Worm (Caenorhabditis elegans): ENCODE results near the gene srx-113.

DNA sequence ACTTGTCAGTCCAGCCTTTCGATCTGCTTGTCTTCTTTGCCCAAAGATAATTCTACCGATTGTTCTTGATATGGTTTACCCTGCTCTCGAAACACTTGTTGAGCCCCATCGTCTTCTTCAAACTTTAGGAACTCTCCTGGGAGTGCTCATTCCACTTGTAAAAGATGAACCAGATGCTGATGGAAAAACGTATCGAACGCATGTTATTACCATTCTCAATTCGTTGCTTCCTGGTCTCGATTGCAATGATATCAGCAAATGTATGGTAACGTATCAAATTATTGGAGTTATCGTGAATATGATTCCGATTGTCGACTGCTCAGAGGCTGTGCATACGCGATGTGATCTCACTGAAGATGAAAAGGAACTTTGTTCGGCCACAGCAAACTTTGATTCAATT, 30.1 kb downstream of the srx-113 start:
- no peak for TF ChIP-seq nhr-12 (tag; optimal IDR thresholded peaks at IDR 0.05)
- TF ChIP-seq nhr-237 (tag; optimal IDR thresholded peaks at IDR 0.05), result no peak
- TF ChIP-seq lin-13 (GFP tag; optimal IDR thresholded peaks at IDR 0.05), result no peak
- no peak for TF ChIP-seq Y55F3AM.14 (GFP tag; optimal IDR thresholded peaks at IDR 0.05)
- TF ChIP-seq ceh-16 (tag; optimal IDR thresholded peaks at IDR 0.05), result no peak
- no peak for TF ChIP-seq snpc-4 (tag; optimal IDR thresholded peaks at IDR 0.05)
- no peak for TF ChIP-seq egl-27 (tag; optimal IDR thresholded peaks at IDR 0.05)
- no peak for TF ChIP-seq aly-2 (tag; optimal IDR thresholded peaks at IDR 0.05)
- no peak for TF ChIP-seq fos-1 (tag; optimal IDR thresholded peaks at IDR 0.05)
